Fruit fly (Drosophila melanogaster): ENCODE results near the gene Fur1.
A peak's percentile ranks its signal among the peaks of the same experiment; 100 is the strongest.

DNA sequence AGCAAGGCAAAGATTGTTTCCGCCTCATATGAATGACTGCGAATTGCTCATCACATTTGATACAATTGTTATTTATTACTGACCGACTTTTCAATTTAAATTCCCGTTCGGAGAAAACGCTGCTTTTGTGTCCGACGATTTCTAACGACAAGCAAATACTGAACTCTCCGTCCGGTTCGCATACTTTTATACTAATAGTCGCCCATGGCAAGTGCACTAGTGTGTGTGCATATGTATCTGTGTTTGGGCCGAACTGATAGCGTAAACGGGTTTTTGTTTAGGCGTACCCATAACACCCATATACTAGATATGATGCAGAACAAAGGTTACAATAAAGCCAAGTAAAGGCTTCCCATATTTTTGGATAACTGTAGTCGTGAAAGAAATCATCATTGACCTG, 164.6 kb downstream of the Fur1 start, which contains the start of gene CG10550:
- TF ChIP-seq sisA (GFP tag; IDR thresholded peaks at IDR 0.05) = no peak
- no peak for TF ChIP-seq Bgb (GFP tag; IDR thresholded peaks at IDR 0.05; ENCODE audit: partially characterized antibody)
- no peak for TF ChIP-seq ash1 (GFP tag; optimal IDR thresholded peaks at IDR 0.05)
- TF ChIP-seq Hr78 (GFP tag; optimal IDR thresholded peaks at IDR 0.05) = peak in 1 of 2 experiments; percentile 63
- TF ChIP-seq D19B (GFP tag; optimal IDR thresholded peaks at IDR 0.05) = no peak
- TF ChIP-seq gt (GFP tag; IDR thresholded peaks at IDR 0.05) = no peak
- no peak for TF ChIP-seq grn (GFP tag; optimal IDR thresholded peaks at IDR 0.05)
- no peak for TF ChIP-seq Elba2 (GFP tag; optimal IDR thresholded peaks at IDR 0.05)
- TF ChIP-seq Drgx (GFP tag; IDR thresholded peaks at IDR 0.05) = no peak
- no peak for TF ChIP-seq h (optimal IDR thresholded peaks at IDR 0.05)
- no peak for TF ChIP-seq ken (GFP tag; IDR thresholded peaks at IDR 0.05)
- no peak for TF ChIP-seq br (optimal IDR thresholded peaks at IDR 0.05)
- no peak for TF ChIP-seq Dll (GFP tag; IDR thresholded peaks at IDR 0.05; ENCODE audit: partially characterized antibody)
